Worm (Caenorhabditis elegans): ENCODE data around the gene R02F2.9.

DNA sequence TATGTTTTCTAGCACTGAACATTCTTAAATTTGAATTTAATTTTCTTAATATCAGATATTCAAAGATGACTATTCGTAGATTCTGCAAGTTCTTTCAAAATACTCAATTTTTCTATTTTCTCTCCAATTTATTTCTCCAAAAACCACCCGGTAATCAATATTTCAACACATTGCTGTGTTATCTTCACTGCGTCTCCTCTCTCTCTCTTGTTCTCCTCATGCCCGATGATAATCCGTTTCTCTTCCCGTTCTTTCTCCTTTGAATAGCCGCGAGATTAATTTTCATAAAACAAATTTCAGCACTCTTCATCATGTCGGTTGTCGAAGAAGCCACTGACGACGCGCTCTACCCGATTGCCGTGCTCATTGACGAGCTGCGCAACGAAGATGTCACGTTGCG, 48.6 kb upstream of the R02F2.9 start, which contains the start of gene paa-1:
- TF ChIP-seq elt-2 (tag; optimal IDR thresholded peaks at IDR 0.05) (no peak), elt-4 (tag; optimal IDR thresholded peaks at IDR 0.05) (no peak), nfya-1 (tag; optimal IDR thresholded peaks at IDR 0.05) (no peak), pha-4 (tag; optimal IDR thresholded peaks at IDR 0.05) (no peak), fax-1 (tag; optimal IDR thresholded peaks at IDR 0.05) (no peak), dve-1 (tag; optimal IDR thresholded peaks at IDR 0.05) (no peak), ama-1 (optimal IDR thresholded peaks at IDR 0.05) (no peak), ceh-9 (tag; optimal IDR thresholded peaks at IDR 0.05) (no peak), rnt-1 (tag; optimal IDR thresholded peaks at IDR 0.05) (no peak), ref-2 (tag; optimal IDR thresholded peaks at IDR 0.05) (no peak), pqm-1 (tag; optimal IDR thresholded peaks at IDR 0.05) (no peak), tbx-2 (tag; optimal IDR thresholded peaks at IDR 0.05) (no peak), lin-11 (tag; optimal IDR thresholded peaks at IDR 0.05) (no peak), lim-6 (tag; optimal IDR thresholded peaks at IDR 0.05) (no peak)

Measured in whole organism, late embryonic.